Fruit fly (Drosophila melanogaster) Kc167 (cell line): ENCODE results near the gene sau.

Source experiments
- Myc ChIP-seq: fragments of >200 bp; optimal IDR thresholded peaks from 2 replicates; lab custom pipeline; 2017; ENCODE audit warnings: missing external identifiers
- Sin3A ChIP-seq: fragments of >200 bp; optimal IDR thresholded peaks from 2 replicates; lab custom pipeline; 2018; ENCODE audit warnings: missing external identifiers
- h ChIP-seq: fragments of >200 bp; optimal IDR thresholded peaks from 3 replicates; lab custom pipeline; 2018; ENCODE audit warnings: missing external identifiers
- insv ChIP-seq: fragments of >200 bp; optimal IDR thresholded peaks from 3 replicates; lab custom pipeline; 2018; ENCODE audit warnings: missing external identifiers
- psq ChIP-seq: fragments of >200 bp; optimal IDR thresholded peaks from 2 replicates; lab custom pipeline; 2017; ENCODE audit warnings: missing external identifiers
- ttk ChIP-seq: sonication (Bioruptor generic); optimal IDR thresholded peaks from 2 replicates; lab custom pipeline; 2017; ENCODE audit warnings: missing external identifiers

The sau gene

dm6 chr2L:2198613-2199432 is 27.3 kb upstream of the sau start:
- TF ChIP-seq insv (no peak), Sin3A (lab: Kevin White, UChicago) (no peak), psq (no peak)

DNA sequence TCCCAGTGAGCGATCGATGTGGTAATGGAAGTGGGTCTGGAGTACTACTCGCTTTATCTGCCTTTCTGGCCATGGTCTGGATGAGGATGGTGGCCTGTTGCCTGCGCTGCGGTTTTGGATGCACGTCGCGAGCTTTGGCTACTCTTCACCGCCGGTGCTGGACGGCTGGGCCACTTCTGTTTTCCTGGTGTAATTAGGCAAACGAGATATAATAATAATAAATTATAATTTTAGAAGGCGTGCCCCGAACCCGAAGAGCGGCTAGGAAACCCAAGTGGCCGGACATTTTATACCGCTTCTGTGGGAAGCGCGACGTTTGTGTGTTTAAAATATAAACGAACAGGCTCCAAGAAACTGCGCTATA is 26.7 kb upstream of the sau start:
- no peak for TF ChIP-seq insv
- TF ChIP-seq Sin3A (lab: Kevin White, UChicago) = no peak
- no peak for TF ChIP-seq psq
- TF ChIP-seq h (lab: Kevin White, UChicago) = no peak

dm6 chr2L:2200136-2201036 is 25.8 kb upstream of the sau start:
- TF ChIP-seq Myc (lab: Kevin White, UChicago) = no peak
- no peak for TF ChIP-seq psq
- no peak for TF ChIP-seq h (lab: Kevin White, UChicago)
- TF ChIP-seq ttk = no peak
- no peak for TF ChIP-seq insv

DNA sequence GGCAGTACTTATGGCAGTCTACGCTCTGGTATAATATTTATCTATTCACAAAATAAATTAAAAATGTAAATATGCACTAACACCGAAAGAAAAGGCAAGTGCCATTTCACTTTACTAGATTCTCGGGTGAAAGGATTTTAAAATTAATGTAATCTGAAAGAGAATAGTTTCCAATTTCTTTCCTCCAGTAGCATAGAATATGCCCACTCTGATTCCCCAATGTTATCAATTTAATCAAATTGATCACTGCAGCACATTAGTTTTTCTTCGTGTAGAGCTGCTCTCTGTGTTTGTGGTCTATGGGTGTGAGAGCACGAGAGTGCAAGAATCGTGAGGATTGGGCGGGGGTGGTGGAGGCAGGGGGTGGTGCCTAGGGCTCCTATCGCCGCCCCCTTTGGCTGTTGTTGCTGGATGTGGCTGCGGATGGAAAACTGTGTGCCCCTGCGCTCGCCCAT is 25.0 kb upstream of the sau start:
- no peak for TF ChIP-seq ttk
- TF ChIP-seq psq = no peak
- no peak for TF ChIP-seq insv
- TF ChIP-seq Myc (lab: Kevin White, UChicago) = no peak
- no peak for TF ChIP-seq Sin3A (lab: Kevin White, UChicago)
- TF ChIP-seq h (lab: Kevin White, UChicago) = no peak

DNA sequence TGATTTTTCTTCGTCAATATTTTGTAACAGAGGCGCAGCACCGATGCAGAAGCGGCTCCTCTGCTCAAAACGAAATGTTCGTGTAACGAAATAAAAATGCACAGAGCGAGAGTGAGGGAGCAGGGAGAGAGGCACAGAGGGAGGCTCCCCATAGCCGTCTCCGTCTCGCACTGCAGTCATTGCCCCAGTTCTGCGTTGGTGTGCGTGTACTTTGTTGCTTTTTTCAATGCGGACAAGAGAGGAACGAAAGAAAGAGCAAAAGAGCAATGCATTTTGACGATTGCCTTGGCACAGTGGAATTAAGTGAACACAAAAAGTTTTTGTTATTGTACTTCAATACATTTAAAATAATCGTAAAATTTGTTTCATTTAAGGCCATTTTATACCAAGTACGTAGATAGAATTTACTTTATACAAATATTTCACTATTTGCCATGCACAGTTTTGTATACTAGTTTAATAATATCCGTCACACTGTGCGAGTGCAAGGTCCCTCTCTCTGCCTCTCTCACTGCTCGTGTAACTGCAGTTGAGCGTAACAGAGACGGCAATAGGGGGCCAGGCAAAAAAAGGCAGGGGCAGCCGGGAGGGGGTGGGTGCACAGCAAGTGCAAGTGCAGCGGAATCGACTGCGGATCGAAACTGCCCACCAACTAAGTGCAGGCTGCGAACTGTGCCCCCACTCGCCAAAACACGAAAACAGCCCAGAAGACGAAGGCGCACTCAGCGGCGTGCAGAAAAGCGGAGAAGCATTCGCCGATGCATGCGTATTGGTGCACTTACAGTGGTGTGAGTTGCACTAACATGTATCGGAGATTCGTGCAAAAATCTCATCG is 23.9 kb upstream of the sau start:
- no peak for TF ChIP-seq psq
- no peak for TF ChIP-seq h (lab: Kevin White, UChicago)
- TF ChIP-seq Sin3A (lab: Kevin White, UChicago) = no peak
- no peak for TF ChIP-seq ttk
- TF ChIP-seq Myc (lab: Kevin White, UChicago) = no peak
- no peak for TF ChIP-seq insv

DNA sequence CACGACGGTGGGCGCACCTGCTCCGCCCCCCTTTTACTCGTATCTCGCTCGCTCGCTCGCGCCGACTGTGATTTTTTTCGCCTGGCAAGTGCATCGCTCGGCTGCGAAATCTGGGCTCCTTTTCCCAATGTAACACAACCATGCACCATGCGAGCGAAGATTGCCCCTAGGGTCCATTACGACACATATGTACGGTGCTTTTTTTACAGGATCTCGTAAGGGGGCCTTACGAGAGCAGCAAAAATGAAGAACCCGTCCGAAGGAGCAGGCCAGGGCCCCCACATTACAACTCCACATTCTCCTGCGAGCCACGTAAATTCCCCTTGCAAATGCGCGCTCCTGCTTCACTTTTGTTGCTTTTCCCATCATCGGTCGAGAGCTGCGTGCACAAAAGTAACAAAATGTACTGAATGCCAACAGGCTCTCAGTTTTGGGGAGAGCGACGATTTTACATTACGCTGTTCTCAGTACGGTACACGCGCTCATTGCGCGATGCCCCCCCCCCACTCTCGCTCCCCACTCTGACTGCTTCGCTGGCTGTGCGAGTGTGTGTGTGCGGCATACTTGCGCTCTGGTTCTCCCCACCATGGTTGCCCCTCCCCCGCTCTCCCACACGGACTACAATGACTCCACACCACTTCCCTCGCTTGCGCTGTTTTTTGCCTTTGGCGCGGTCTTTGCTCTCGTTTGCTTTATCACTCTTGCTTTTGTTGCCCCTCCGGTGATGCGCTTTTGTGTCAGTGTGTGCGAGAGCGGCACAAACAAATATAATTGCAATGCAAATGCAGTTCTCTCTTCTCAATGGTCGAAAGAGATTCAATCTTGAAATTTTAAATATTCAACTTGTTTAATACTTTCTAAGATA is 23.1 kb upstream of the sau start:
- TF ChIP-seq Myc (lab: Kevin White, UChicago) (no peak), insv (no peak), psq (no peak), Sin3A (lab: Kevin White, UChicago) (no peak), h (lab: Kevin White, UChicago) (no peak), ttk (no peak)

- TF ChIP-seq Sin3A (lab: Kevin White, UChicago) (no peak), insv (no peak), h (lab: Kevin White, UChicago) (no peak), Myc (lab: Kevin White, UChicago) (no peak), ttk (no peak), psq (no peak)
Measured at dm6 chr2L:2206066-2206465, 20.1 kb upstream of the sau start, which contains the start of gene CG31668. Gene CG31668, minus strand, starts transcription at chr2L:2206166.

dm6 chr2L:2209002-2209401 is 17.1 kb upstream of the sau start, which contains the start of gene CG33124:
Gene CG33124, minus strand, starts transcription at chr2L:2209102.
- TF ChIP-seq ttk (no peak), insv (no peak), h (lab: Kevin White, UChicago) (no peak), Myc (lab: Kevin White, UChicago) (no peak), psq (no peak), Sin3A (lab: Kevin White, UChicago) (no peak)

dm6 chr2L:2212478-2212877 is 13.7 kb upstream of the sau start, which contains the start of gene CG15385:
Gene CG15385, minus strand, starts transcription at chr2L:2212571.
- TF ChIP-seq Sin3A (lab: Kevin White, UChicago) (no peak), ttk (no peak), insv (no peak), Myc (lab: Kevin White, UChicago) (no peak), psq (no peak), h (lab: Kevin White, UChicago) (no peak)

DNA sequence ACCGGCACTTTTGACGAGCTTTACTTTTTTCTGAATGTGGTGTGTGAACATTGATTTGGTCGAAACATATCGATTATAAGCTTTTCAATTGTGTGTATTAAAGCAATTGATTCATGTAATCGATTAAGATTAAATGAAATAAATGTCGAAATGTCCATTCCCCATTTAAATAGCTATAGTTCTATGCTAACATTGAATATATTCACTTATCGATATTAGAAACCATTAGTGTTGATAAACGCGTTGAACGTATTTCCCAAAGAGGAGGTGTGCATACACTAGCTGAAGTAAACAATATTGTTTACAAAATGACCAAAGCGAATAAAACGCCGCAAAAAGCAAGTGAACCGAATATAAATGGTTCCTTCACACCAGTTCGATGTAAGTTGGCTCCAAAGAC is 12.1 kb upstream of the sau start, which contains the start of the genes Uch and CG34174:
TSS of gene Uch (minus strand) at position 208 of the 400 bp plus-strand sequence.
TSS of gene CG34174 (plus strand) at position 263 of the 400 bp plus-strand sequence.
- TF ChIP-seq Sin3A (lab: Kevin White, UChicago) = no peak

dm6 chr2L:2216065-2216464 is 10.1 kb upstream of the sau start, which contains the start of gene daed:
Gene daed, minus strand, starts transcription at chr2L:2216311.
- TF ChIP-seq insv = no peak
- TF ChIP-seq Myc (lab: Kevin White, UChicago) = no peak
- TF ChIP-seq psq = no peak
